Fruit fly (Drosophila melanogaster) whole organism: ENCODE results near the gene Ugt303A1.

Experiments
- CG8478 ChIP-seq: fragments of >200 bp; optimal IDR thresholded peaks from 2 replicates; lab custom pipeline; 2018; ENCODE audit warnings: inconsistent platforms
- Dll ChIP-seq: fragments of >200 bp; optimal IDR thresholded peaks from 2 replicates; lab custom pipeline; 2017
- EcR ChIP-seq, 2 experiments: fragments of >200 bp; optimal IDR thresholded peaks; 2 replicates each; lab custom pipeline; 2017; ENCODE audit warnings: missing biosample characterization in 2 of 2, missing genetic modification characterization in 2 of 2, missing genetic modification reagents in 2 of 2
- pan ChIP-seq: fragments of >200 bp; optimal IDR thresholded peaks from 2 replicates; lab custom pipeline; 2017
- psq ChIP-seq: fragments of >200 bp; optimal IDR thresholded peaks from 2 replicates; lab custom pipeline; 2017
- usp ChIP-seq: fragments of >200 bp; optimal IDR thresholded peaks from 2 replicates; lab custom pipeline; 2017; ENCODE audit warnings: missing biosample characterization, missing genetic modification characterization, mixed read lengths

Gene Ugt303A1

DNA sequence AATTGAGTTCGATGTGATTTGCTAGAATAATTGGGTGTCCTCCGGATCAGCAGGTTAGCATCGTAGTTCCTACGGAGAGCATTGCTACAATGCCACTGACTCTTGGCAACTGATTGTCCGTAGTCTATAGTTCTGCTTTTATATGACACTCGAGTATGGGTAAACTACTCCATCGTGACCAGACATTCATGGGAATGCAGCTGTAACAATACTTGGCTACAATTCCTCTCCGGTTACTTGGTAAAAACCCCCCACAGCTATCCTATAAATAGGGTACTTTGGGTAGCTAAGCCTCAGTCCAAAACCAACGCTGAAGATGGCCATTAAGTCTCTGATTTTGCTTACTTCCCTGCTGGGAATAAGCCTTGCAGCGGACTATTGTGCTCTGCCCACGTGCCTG, 49.9 kb downstream of the Ugt303A1 start, which contains the start of gene scpr-C:
scpr-C (plus strand) TSS at position 301 of the 400 bp plus-strand sequence.
- TF ChIP-seq Dll (lab: Kevin White, UChicago) (no peak), EcR (GFP tag; optimal IDR thresholded peaks at IDR 0.05; lab: Kevin White, UChicago) (no peak), pan (lab: Kevin White, UChicago) (no peak), usp (GFP tag; lab: Kevin White, UChicago) (no peak), psq (lab: Kevin White, UChicago) (no peak), CG8478 (lab: Kevin White, UChicago) (no peak)

DNA sequence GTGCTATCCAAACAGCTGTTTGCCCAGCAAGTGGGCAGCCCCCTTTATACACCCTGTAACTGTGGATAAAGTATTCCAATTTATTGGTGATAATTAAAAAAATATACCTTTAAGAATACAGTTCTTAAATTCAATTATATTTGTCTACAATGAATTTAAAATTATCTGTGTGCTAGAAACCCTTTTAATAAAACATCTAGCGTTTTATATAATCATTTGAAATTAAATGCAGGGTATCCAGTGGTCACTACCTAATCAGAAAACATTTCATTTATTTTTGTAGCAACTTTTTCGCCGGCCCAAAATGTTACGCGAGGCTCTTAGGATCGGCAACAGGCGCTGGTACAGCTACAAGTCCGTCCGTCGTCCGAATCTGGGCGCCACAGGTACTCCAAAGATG, 51.2 kb downstream of the Ugt303A1 start, which contains the start of gene CG17726:
CG17726 (plus strand) TSS at position 267 of the 400 bp plus-strand sequence.
- TF ChIP-seq psq (lab: Kevin White, UChicago), result no peak
- no peak for TF ChIP-seq usp (GFP tag; lab: Kevin White, UChicago)
- no peak for TF ChIP-seq EcR (GFP tag; optimal IDR thresholded peaks at IDR 0.05; lab: Kevin White, UChicago)
- TF ChIP-seq CG8478 (lab: Kevin White, UChicago), result no peak
- TF ChIP-seq pan (lab: Kevin White, UChicago), result peak; percentile 95
- no peak for TF ChIP-seq Dll (lab: Kevin White, UChicago)
